Fruit fly (Drosophila melanogaster): ENCODE data around the gene CG42718.

The CG42718 gene

DNA sequence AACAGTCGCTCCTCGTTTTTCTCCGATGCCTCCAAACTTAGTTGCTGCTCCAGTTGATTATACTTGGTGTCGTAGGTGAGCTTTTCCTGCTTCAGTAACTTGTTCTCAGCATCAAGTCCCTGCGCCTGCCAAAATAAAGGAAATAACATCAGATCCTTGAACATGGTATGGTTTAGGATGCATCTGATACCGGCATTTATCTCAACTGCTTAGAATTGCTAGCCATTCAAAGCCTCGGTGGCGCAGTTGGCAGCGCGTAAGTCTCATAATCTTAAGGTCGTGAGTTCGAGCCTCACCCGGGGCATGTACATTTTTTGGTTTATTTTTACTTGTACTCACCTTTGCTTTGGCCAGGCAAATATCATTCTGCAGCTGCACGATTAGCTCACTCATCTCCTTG, 28.6 kb upstream of the CG42718 start:
- TF ChIP-seq CG17801 (GFP tag; optimal IDR thresholded peaks at IDR 0.05; ENCODE audit: partially characterized antibody) = no peak

DNA sequence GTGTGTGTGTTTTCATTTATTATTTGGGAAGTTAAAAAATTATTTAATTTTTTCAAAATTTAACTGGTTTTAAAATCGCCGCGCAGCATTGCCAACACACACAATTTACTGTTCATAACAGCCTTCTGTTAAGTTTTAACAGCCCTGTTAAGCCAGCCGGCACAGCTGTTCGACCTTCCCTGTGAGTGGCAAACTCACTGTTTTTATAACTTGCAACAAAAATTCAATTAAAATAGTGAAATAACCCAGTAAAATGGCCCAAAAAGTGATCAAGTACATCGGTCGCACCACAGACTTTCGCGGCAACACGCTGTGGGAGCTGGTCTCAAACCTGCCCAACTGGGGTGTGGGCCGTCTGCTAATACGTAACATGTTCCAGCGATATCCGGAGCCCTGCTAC, 26.8 kb upstream of the CG42718 start, which contains the start of gene mRpS34:
TSS of gene mRpS34 (plus strand) at position 161 of the 400 bp plus-strand sequence.
- no peak for TF ChIP-seq CG17801 (GFP tag; optimal IDR thresholded peaks at IDR 0.05; ENCODE audit: partially characterized antibody)

DNA sequence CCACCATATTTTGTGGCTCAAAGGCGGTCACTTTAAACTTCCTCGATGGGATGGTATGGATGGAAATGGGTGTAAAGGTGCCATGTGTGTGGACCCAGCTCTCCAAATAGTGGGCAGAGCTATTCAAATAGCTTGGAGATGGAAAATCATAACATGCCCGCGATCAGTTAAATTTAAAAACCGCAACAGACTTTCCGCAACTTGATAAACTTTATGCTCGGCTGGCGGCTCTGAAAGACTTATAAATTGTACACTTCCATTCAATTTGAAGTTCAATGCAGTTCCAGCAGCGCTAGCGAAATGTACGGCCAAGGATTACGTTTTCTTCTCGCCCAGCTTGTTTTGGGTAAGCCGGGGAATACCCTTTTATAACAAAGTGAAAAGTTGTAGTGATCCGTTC, 25.0 kb upstream of the CG42718 start, which contains the start of gene CG33257:
TSS of gene CG33257 (plus strand) at position 301 of the 400 bp plus-strand sequence.
- TF ChIP-seq CG17801 (GFP tag; optimal IDR thresholded peaks at IDR 0.05; ENCODE audit: partially characterized antibody) = no peak

DNA sequence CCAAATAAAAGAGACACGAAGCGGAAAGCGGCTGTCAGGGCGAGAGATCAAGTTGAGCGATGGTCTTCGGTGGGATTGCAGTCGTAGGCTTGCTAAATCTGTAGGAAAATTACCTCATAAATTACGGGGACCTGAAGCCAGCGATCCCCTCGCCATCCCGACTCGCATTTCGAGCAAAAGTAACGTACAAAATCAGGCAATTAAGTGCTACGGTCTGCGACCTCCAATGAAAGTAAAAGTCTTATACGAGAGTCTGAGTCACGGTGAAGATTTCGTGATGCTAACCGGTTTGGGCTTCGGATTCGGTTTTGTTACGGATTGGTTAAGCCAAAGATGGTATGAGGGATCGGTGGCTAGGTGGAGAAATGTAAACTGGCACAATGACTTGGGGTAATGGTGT, 18.8 kb upstream of the CG42718 start:
- no peak for TF ChIP-seq CG17801 (GFP tag; optimal IDR thresholded peaks at IDR 0.05; ENCODE audit: partially characterized antibody)

DNA sequence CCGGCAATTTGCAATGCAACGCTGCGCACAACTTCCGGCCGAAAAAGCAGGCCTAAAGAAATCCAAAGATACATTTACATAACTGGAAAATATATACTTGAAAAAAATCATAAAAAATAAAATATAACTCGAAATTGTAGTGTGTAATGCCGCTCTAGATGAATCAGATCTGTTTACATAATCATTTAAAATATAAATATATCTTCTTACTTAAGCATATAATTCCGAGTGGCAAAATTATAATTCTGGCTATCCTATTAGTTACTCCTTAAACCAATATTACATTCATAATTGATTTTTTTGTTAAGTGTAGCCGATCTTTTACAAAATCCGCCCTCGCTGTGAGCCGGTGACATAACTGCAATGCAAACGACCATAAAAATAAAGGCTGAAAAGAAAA, 18.4 kb upstream of the CG42718 start:
- TF ChIP-seq CG17801 (GFP tag; optimal IDR thresholded peaks at IDR 0.05; ENCODE audit: partially characterized antibody) = no peak

DNA sequence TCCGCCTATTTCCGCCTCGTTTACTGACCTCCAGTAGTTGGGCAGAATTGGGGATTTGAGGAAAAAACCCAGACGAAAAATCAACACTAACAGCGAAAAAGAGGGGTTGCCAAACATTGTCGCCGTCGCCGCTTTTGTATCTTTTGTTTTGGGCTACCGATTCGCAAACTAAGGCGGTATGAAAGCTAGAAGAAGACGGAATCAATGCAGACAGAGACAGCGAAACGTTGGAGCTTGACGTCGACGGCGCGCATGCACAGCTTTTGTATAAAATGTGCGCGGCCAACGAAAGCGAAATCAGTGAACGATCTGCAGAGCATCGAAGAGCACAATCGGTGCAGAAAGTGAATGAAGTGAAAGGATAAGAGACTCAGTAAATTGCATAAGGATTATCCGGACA, 17.6 kb upstream of the CG42718 start, which contains the start of gene CG4998:
TSS of gene CG4998 (plus strand) at position 301 of the 400 bp plus-strand sequence.
- no peak for TF ChIP-seq CG17801 (GFP tag; optimal IDR thresholded peaks at IDR 0.05; ENCODE audit: partially characterized antibody)

DNA sequence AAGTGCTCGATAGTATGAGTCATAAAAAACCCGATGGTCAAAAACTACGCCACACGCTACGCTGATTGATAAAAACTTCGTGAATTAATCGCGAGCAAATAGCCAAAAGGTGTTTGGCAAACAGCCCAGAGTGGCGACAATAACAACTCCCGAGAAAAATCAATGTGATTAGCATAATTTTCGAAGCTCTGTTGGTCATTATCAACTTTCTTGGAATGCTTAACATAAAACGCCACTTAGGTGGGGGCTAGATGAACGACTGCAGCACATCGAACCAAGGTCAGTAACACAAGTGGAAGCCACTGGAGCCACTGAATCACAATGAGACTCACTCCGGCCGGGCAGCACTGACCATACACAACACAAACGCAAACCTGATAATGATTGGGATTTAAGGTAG, 16.7 kb upstream of the CG42718 start:
- TF ChIP-seq CG17801 (GFP tag; optimal IDR thresholded peaks at IDR 0.05; ENCODE audit: partially characterized antibody) = no peak

DNA sequence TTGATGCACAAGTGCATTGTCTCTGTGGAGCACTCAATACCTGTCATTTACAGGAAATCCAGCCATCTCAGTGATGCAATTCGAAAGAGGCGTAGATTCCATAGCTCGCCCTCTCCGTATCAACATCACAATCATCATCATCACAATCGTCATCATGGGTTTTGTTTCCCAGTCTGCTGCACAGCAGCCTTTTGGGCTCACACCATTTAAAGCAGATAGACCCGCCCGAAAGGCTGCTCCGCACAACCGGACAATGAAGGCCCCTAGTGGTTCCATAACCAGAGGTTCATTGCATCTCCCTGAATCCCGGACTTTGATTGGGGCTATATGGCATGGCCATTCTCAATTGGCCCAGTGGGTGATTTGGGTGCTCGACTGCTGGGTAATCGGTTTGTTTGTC, 13.8 kb upstream of the CG42718 start:
- no peak for TF ChIP-seq CG17801 (GFP tag; optimal IDR thresholded peaks at IDR 0.05; ENCODE audit: partially characterized antibody)

DNA sequence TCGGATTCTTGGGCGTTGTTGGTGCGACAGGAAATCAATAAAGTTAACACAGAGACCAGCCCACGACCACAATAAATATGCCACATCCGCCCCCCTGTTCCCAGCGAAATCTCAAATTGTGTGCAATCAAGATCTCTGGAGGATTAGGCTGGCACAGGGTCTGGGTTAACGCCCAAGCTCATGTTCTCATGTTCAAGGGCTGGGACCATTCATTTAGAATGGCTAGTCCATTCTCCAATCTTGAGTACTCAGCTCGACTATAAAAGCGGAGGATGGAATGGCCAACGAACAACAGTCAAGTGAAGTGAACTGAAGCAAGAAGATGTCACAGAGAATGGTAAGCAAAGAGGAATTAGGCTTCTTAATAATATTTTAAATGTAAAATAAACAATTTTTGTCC, 11.9 kb upstream of the CG42718 start, which contains the start of gene CG13056:
TSS of gene CG13056 (plus strand) at position 301 of the 400 bp plus-strand sequence.
- no peak for TF ChIP-seq CG17801 (GFP tag; optimal IDR thresholded peaks at IDR 0.05; ENCODE audit: partially characterized antibody)

DNA sequence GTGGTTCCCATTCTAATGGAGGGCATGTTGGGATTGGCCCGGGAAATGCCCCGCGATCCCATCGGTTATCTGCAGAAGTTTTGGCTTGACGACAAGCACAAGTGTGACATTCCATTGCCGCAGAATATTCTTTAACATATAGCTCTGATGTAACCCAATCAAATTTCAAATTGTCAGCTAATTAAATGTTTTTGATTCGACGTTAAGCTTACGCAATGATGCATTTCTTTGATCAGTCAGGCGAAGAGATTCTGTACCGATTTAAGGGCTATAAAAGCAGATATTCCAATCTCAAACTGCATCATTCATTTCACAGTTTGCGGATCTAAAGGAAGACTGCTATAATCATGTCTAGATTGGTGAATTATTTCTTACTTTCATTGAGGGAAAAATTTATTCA, 10.6 kb upstream of the CG42718 start, which contains the start of gene retinin:
TSS of gene retinin (plus strand) at position 301 of the 400 bp plus-strand sequence.
- no peak for TF ChIP-seq CG17801 (GFP tag; optimal IDR thresholded peaks at IDR 0.05; ENCODE audit: partially characterized antibody)

DNA sequence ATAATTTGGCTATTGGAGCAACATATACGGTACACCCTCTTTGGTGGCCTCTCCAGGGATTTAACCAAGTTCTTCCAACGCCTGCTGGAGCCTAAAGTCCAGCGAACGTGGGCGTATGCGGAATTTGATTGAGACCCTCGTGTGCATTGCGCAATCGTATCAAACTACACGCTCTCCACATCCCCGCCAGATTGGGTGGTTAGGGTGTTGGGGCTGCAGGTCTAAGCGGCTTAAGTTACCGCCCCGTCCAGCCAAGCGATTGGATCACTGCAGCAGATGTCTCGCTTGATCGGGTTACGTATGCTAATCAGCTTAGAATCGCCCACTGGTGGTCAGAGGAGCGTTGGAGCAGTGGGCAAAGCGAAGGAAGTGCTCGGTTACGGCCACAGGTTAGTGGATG, 9.7 kb upstream of the CG42718 start, which contains the start of gene CG33060:
TSS of gene CG33060 (plus strand) at position 301 of the 400 bp plus-strand sequence.
- TF ChIP-seq CG17801 (GFP tag; optimal IDR thresholded peaks at IDR 0.05; ENCODE audit: partially characterized antibody) = no peak

DNA sequence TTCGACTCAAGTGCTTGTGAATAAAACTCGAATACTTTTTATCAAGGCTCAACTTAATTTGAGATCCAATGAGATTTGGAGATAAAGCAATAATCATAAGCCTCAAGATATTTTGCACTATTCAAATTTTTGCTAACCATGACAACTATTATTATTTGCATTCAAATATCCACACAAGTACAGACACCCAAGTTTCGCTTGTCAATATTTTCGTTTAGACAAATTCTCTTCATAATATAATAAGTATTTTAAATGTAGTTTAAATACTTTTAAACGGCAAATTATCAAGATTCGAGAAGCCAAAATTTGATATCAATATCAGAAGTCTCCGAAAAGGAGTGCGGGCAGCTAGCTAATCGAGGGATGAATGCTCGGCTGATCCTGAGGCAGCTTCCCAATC, 8.4 kb upstream of the CG42718 start, which contains the start of gene CG33061:
TSS of gene CG33061 (plus strand) at position 301 of the 400 bp plus-strand sequence.
- no peak for TF ChIP-seq CG17801 (GFP tag; optimal IDR thresholded peaks at IDR 0.05; ENCODE audit: partially characterized antibody)

DNA sequence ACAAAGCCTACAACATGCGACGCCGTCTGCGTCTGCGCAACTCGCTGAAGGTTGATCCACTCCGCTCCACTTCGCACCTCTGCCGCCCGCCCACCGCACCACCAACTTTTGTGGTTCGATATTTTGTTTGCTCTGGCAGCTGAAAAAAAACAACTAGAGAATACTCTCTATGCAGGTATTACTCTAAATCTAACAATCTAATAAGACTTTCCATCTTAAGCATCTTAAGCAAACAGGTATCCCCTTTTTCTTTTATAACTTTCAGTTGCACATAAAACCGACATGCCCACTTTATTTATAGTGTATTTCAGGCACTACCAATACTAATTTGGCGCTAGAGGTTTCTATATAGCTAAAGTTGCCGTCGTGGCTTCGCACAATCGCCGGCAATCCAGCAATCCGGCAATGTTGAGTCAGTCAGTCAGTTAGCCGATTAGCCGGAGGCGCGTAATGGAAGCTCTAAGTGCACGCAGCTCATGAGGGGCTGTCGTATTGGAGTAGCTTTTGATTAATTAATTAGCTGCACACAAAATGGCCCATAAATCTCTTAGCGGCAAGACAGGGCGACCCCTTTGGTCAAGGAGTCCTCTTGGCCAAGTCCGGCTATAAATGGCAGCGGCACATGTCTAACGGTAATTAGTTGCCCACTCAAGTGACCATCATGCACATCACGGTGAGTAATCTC, 7.3 kb upstream of the CG42718 start, which contains the start of gene CG13058:
TSS of gene CG13058 (plus strand) at position 635 of the 685 bp plus-strand sequence.
- TF ChIP-seq CG17801 (GFP tag; optimal IDR thresholded peaks at IDR 0.05; ENCODE audit: partially characterized antibody) = no peak

DNA sequence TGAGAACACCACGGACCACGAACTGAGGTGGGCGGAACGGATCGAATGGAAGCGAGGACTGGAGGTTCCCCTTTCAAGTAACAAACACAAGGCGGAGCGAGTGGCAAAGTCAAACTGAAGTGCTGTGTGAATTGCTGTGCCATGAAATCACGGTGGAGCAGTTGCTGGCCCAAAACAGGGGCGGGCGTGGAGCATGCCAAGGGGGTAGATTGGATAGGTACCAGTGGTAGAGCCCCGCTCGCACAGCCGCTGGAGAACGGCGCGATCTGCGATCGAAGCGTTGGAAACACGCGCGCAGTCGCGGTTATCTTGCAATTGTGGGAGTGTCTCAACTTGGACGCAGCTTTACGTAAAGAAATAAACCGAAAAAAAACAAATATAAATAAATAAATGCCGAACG, 6.7 kb upstream of the CG42718 start, which contains the start of gene CG13038:
TSS of gene CG13038 (minus strand) at position 118 of the 400 bp plus-strand sequence.
- TF ChIP-seq CG17801 (GFP tag; optimal IDR thresholded peaks at IDR 0.05; ENCODE audit: partially characterized antibody) = no peak

DNA sequence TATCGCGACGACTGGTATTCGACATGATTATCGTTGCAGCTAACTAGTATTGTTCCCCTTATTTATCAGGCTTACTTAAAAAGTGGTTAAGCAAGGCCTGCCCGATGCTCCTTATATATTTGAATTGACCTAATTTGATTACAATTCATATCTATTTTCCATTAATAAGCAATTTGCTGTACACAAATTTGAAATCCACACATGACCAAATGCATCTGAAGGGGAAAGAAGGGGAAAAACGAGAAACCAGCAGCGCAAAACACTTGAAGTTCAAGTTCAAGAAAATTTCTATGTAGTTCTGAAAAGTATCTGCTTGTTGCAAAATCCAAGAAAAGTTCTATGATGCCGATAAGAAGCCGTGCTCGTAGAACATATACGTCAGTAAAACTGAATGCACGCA, 5.6 kb upstream of the CG42718 start, which contains the start of the genes CG13040 and CG13039:
TSS of gene CG13040 (minus strand) at position 101 of the 400 bp plus-strand sequence.
TSS of gene CG13039 (minus strand) at position 106 of the 400 bp plus-strand sequence.
- no peak for TF ChIP-seq CG17801 (GFP tag; optimal IDR thresholded peaks at IDR 0.05; ENCODE audit: partially characterized antibody)

DNA sequence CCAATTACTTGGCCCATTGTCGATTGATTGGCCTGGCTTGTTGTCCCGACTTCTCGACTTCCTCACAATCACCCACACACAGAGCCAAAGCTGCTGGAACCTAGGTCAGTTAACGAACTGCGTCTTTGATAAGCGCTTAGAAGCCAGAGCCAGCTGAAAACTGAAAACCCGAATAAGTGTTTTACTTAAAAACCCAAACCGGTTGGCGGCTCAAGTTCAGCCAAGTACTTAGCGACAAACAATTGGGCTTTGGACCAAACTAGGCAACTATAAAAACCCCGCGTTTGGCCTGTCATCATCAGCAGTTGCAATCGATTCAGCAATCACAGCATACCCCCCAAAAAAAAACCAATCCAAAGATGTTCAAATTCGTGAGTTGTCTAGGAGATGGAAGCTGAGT, 2.3 kb upstream of the CG42718 start, which contains the start of gene CG13059:
TSS of gene CG13059 (plus strand) at position 301 of the 400 bp plus-strand sequence.
- no peak for TF ChIP-seq CG17801 (GFP tag; optimal IDR thresholded peaks at IDR 0.05; ENCODE audit: partially characterized antibody)
